Fruit fly (Drosophila melanogaster): ENCODE results near the gene CG17195.
A peak's percentile ranks its signal among the peaks of the same experiment; 100 is the strongest.

The CG17195 gene

dm6 chr3R:25762005-25762764 lies 14.8 kb downstream of the CG17195 start:
- TF ChIP-seq CG8359 (GFP tag; optimal IDR thresholded peaks at IDR 0.05; ENCODE audit: borderline replicate concordance) = peak; percentile 93
- TF ChIP-seq HLH4C (GFP tag; IDR thresholded peaks at IDR 0.05; ENCODE audit: partially characterized antibody) = no peak

- TF ChIP-seq NK7.1 (GFP tag; optimal IDR thresholded peaks at IDR 0.05) (no peak), HHEX (GFP tag; optimal IDR thresholded peaks at IDR 0.05) (no peak), CG43689 (GFP tag; IDR thresholded peaks at IDR 0.05) (no peak), chn (GFP tag; optimal IDR thresholded peaks at IDR 0.05) (no peak), Vsx1 (GFP tag; optimal IDR thresholded peaks at IDR 0.05) (no peak), lbe (GFP tag; optimal IDR thresholded peaks at IDR 0.05) (peak; percentile 10), Dad (GFP tag; optimal IDR thresholded peaks at IDR 0.05) (no peak), zfh2 (GFP tag; optimal IDR thresholded peaks at IDR 0.05) (no peak), CG14050 (GFP tag; IDR thresholded peaks at IDR 0.05) (no peak), Trl (optimal IDR thresholded peaks at IDR 0.05) (peak; percentile 21 to 64), Trl (GFP tag; optimal IDR thresholded peaks at IDR 0.05) (no peak), CG18619 (GFP tag; optimal IDR thresholded peaks at IDR 0.05) (no peak), BEAF-32 (GFP tag; optimal IDR thresholded peaks at IDR 0.05) (no peak), Drgx (GFP tag; IDR thresholded peaks at IDR 0.05) (peak; percentile 50), E2f2 (GFP tag; IDR thresholded peaks at IDR 0.05) (no peak), GATAe (GFP tag; conservative IDR thresholded peaks at IDR 0.05) (no peak), CG10366 (GFP tag; IDR thresholded peaks at IDR 0.05) (no peak), danr (GFP tag; IDR thresholded peaks at IDR 0.05) (no peak), CG2202 (tag; optimal IDR thresholded peaks at IDR 0.05) (no peak), emc (GFP tag; optimal IDR thresholded peaks at IDR 0.05) (no peak), CG3847 (GFP tag; IDR thresholded peaks at IDR 0.05) (no peak), slbo (GFP tag; IDR thresholded peaks at IDR 0.05) (no peak), ap (GFP tag; IDR thresholded peaks at IDR 0.05) (no peak), yki (optimal IDR thresholded peaks at IDR 0.05) (no peak), CG42726 (GFP tag; IDR thresholded peaks at IDR 0.05; ENCODE audit: partially characterized antibody) (no peak), CG12155 (GFP tag; optimal IDR thresholded peaks at IDR 0.05) (no peak), MESR4 (GFP tag; optimal IDR thresholded peaks at IDR 0.05) (no peak), CG13287 (GFP tag; IDR thresholded peaks at IDR 0.05; ENCODE audit: partially characterized antibody) (no peak), CG3163 (GFP tag; optimal IDR thresholded peaks at IDR 0.05) (peak; percentile 78), CG10209 (GFP tag; optimal IDR thresholded peaks at IDR 0.05) (no peak), C15 (GFP tag; IDR thresholded peaks at IDR 0.05) (no peak), Deaf1 (tag; optimal IDR thresholded peaks at IDR 0.05) (peak; percentile 1), CG12236 (GFP tag; optimal IDR thresholded peaks at IDR 0.05) (no peak), tgo (GFP tag; IDR thresholded peaks at IDR 0.05) (no peak), odd (GFP tag; optimal IDR thresholded peaks at IDR 0.05) (no peak), exex (tag; optimal IDR thresholded peaks at IDR 0.05) (no peak), Dip2 (GFP tag; IDR thresholded peaks at IDR 0.05) (no peak), CG18011 (GFP tag; optimal IDR thresholded peaks at IDR 0.05) (no peak), tup (GFP tag; optimal IDR thresholded peaks at IDR 0.05) (no peak), CG11247 (GFP tag; IDR thresholded peaks at IDR 0.05) (no peak), bab2 (GFP tag; optimal IDR thresholded peaks at IDR 0.05) (no peak), CG34422 (GFP tag; IDR thresholded peaks at IDR 0.05) (no peak), CG4404 (GFP tag; IDR thresholded peaks at IDR 0.05) (no peak), CG1024 (GFP tag; IDR thresholded peaks at IDR 0.05) (no peak), Rx (GFP tag; IDR thresholded peaks at IDR 0.05) (no peak), chinmo (GFP tag; IDR thresholded peaks at IDR 0.05; ENCODE audit: partially characterized antibody) (0 out of 4 replicates have a peak, but pooled peaks have one; percentile 56), CG32532 (GFP tag; IDR thresholded peaks at IDR 0.05) (0 out of 2 replicates have a peak, but pooled peaks have one; percentile 22), CG1647 (GFP tag; optimal IDR thresholded peaks at IDR 0.05) (no peak)
Observed at dm6 chr3R:25760190-25760589, 16.8 kb downstream of the CG17195 start.

All from whole organism, embryonic.